2 fruit fly cellular contexts compared by ENCODE assay signal in the genomic region with DNA sequence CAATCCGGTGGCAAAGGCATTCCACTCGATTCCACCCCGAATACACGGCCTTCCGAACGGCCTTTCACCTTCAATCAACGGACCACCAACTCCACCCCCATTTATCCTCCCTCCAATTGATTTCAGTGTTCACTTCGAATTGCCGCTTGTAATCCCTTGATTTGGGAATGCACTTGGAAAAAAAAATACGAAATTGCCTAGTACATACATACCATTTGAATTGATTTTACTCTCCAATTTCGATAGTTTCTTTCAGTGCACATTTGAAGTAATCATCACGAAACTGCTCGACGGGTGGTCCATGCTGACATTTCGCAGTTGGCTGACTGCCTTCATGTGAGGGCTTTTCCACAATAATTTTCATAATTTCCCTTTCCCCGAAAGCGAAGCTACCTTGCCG.
TF ChIP-seq lines count a peak whose summit lies in the region.

No protein-coding gene starts in this region.

- no peak for TF ChIP-seq CTCF in whole organism, embryonic (GFP tag; optimal IDR thresholded peaks at IDR 0.05; lab: Kevin White, UChicago)

TF ChIP-seq in whole organism, embryonic, 481 proteins besides CTCF, POLR2A, EP300 and RAD21 (continues in another document):
- TF ChIP-seq CG18476 (GFP tag; optimal IDR thresholded peaks at IDR 0.05; lab: Kevin White, UChicago) (no peak), CG12299 (tag; optimal IDR thresholded peaks at IDR 0.05; lab: Kevin White, UChicago) (no peak), CG17612 (GFP tag; IDR thresholded peaks at IDR 0.05; lab: Robert Waterston, UW) (no peak), Doc2 (GFP tag; IDR thresholded peaks at IDR 0.05; lab: Robert Waterston, UW) (no peak), CG12391 (tag; optimal IDR thresholded peaks at IDR 0.05; lab: Kevin White, UChicago) (peak; percentile 16), jing (GFP tag; optimal IDR thresholded peaks at IDR 0.05; lab: Kevin White, UChicago) (no peak), CG2889 (GFP tag; IDR thresholded peaks at IDR 0.05; lab: Robert Waterston, UW) (no peak), oc (tag; optimal IDR thresholded peaks at IDR 0.05; lab: Kevin White, UChicago) (peak; percentile 63), grau (tag; optimal IDR thresholded peaks at IDR 0.05; lab: Kevin White, UChicago) (no peak), nmo (GFP tag; optimal IDR thresholded peaks at IDR 0.05; lab: Kevin White, UChicago) (no peak), CG2712 (tag; optimal IDR thresholded peaks at IDR 0.05; lab: Kevin White, UChicago) (peak; percentile 6), Adf1 (GFP tag; IDR thresholded peaks at IDR 0.05; lab: Robert Waterston, UW) (no peak), CG30403 (GFP tag; optimal IDR thresholded peaks at IDR 0.05; lab: Kevin White, UChicago) (no peak), lov (optimal IDR thresholded peaks at IDR 0.05; lab: Kevin White, UChicago) (no peak), lov (GFP tag; IDR thresholded peaks at IDR 0.05; lab: Robert Waterston, UW) (no peak), CG11504 (tag; optimal IDR thresholded peaks at IDR 0.05; lab: Kevin White, UChicago) (peak; percentile 4), gsb-n (tag; optimal IDR thresholded peaks at IDR 0.05; lab: Kevin White, UChicago) (peak; percentile 10), Trl (optimal IDR thresholded peaks at IDR 0.05; lab: Kevin White, UChicago) (no peak), Trl (GFP tag; optimal IDR thresholded peaks at IDR 0.05; lab: Kevin White, UChicago) (no peak), CG15479 (GFP tag; optimal IDR thresholded peaks at IDR 0.05; lab: Kevin White, UChicago) (no peak), bsh (GFP tag; optimal IDR thresholded peaks at IDR 0.05; lab: Kevin White, UChicago) (peak in 1 of 2 experiments; percentile 48), C15 (GFP tag; IDR thresholded peaks at IDR 0.05; lab: Robert Waterston, UW) (no peak), MESR4 (GFP tag; optimal IDR thresholded peaks at IDR 0.05; lab: Kevin White, UChicago) (no peak), CG17361 (GFP tag; IDR thresholded peaks at IDR 0.05; lab: Robert Waterston, UW) (no peak), Sry-δ (GFP tag; optimal IDR thresholded peaks at IDR 0.05; lab: Kevin White, UChicago) (no peak), sr (GFP tag; IDR thresholded peaks at IDR 0.05; lab: Robert Waterston, UW) (no peak), CG16779 (GFP tag; IDR thresholded peaks at IDR 0.05; lab: Robert Waterston, UW) (no peak), br (optimal IDR thresholded peaks at IDR 0.05; lab: Kevin White, UChicago) (no peak), zen2 (GFP tag; IDR thresholded peaks at IDR 0.05; lab: Robert Waterston, UW; ENCODE audit: partially characterized antibody) (no peak), CG10959 (GFP tag; IDR thresholded peaks at IDR 0.05; lab: Robert Waterston, UW) (no peak), HLH4C (GFP tag; IDR thresholded peaks at IDR 0.05; lab: Robert Waterston, UW; ENCODE audit: partially characterized antibody) (no peak), CG3726 (GFP tag; IDR thresholded peaks at IDR 0.05; lab: Robert Waterston, UW) (no peak), salm (tag; optimal IDR thresholded peaks at IDR 0.05; lab: Kevin White, UChicago) (no peak), CG9932 (GFP tag; IDR thresholded peaks at IDR 0.05; lab: Robert Waterston, UW) (no peak), Poxn (GFP tag; IDR thresholded peaks at IDR 0.05; lab: Robert Waterston, UW) (no peak), Jarid2 (GFP tag; optimal IDR thresholded peaks at IDR 0.05; lab: Kevin White, UChicago) (no peak), knrl (GFP tag; IDR thresholded peaks at IDR 0.05; lab: Robert Waterston, UW; ENCODE audit: partially characterized antibody) (no peak), p53 (GFP tag; optimal IDR thresholded peaks at IDR 0.05; lab: Kevin White, UChicago) (no peak), CG2199 (GFP tag; IDR thresholded peaks at IDR 0.05; lab: Robert Waterston, UW) (no peak), Optix (GFP tag; IDR thresholded peaks at IDR 0.05; lab: Robert Waterston, UW) (no peak), tll (GFP tag; optimal IDR thresholded peaks at IDR 0.05; lab: Kevin White, UChicago) (no peak), Bdp1 (GFP tag; optimal IDR thresholded peaks at IDR 0.05; lab: Kevin White, UChicago) (no peak), CG30020 (tag; optimal IDR thresholded peaks at IDR 0.05; lab: Kevin White, UChicago) (no peak), Eip74EF (GFP tag; optimal IDR thresholded peaks at IDR 0.05; lab: Kevin White, UChicago) (no peak), Deaf1 (tag; optimal IDR thresholded peaks at IDR 0.05; lab: Kevin White, UChicago) (peak; percentile 45), CG13424 (tag; optimal IDR thresholded peaks at IDR 0.05; lab: Kevin White, UChicago) (peak; percentile 3)

TF ChIP-seq in whole organism, prepupa, 60 proteins besides CTCF, POLR2A, EP300 and RAD21:
- TF ChIP-seq svp (GFP tag; lab: Kevin White, UChicago) (peak; percentile 60), eg (GFP tag; IDR thresholded peaks at IDR 0.05; lab: Robert Waterston, UW) (no peak)
